ENCODE assay signal across 1 fruit fly cellular context in the genomic region with DNA sequence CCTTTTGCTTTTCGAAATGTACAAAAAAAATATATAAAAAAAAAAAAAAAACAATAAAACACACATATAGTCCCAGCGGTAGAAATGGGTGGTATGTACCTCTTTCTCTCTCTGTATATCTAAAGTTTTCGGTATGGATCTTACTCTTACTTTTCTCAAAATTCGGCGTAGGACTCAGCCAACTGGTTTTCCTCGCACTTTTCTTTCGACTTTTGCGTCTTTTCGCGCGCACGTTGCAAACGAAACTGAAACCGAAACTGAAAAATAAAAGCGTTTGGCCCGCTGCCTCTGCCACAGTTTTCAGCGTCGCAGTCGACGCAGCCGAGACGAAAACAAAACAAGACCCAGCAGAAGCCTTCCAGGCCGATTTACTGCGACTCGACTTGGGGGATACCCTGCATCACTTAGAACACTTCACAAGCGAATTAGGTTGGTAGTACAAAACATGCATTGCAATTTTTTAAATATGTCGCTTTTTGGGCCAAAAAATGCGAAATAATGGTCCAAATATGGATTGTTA.
TF ChIP-seq lines count a peak whose summit lies in the region.

Gene CG1572, minus strand, starts transcription at position 266 of the 520 bp plus-strand sequence.

TF ChIP-seq in whole organism, embryonic, 481 proteins besides CTCF, POLR2A, EP300 and RAD21 (continued from another document):
- no peak for TF ChIP-seq fru (optimal IDR thresholded peaks at IDR 0.05; lab: Kevin White, UChicago)
- TF ChIP-seq CG10209 (GFP tag; optimal IDR thresholded peaks at IDR 0.05; lab: Kevin White, UChicago) = no peak
- TF ChIP-seq sisA (GFP tag; IDR thresholded peaks at IDR 0.05; lab: Robert Waterston, UW) = no peak
- no peak for TF ChIP-seq bab2 (GFP tag; optimal IDR thresholded peaks at IDR 0.05; lab: Kevin White, UChicago)
- TF ChIP-seq CG6854 (GFP tag; optimal IDR thresholded peaks at IDR 0.05; lab: Kevin White, UChicago) = no peak
- TF ChIP-seq CG42726 (GFP tag; IDR thresholded peaks at IDR 0.05; lab: Robert Waterston, UW; ENCODE audit: partially characterized antibody) = peak; percentile 59; the same call in 1 of the 2 replicates
- no peak for TF ChIP-seq GATAe (GFP tag; conservative IDR thresholded peaks at IDR 0.05; lab: Robert Waterston, UW)
- peak; percentile 25; the same call in 1 of the 3 replicates for TF ChIP-seq ci (GFP tag; IDR thresholded peaks at IDR 0.05; lab: Robert Waterston, UW)
- TF ChIP-seq HLH3B (GFP tag; IDR thresholded peaks at IDR 0.05; lab: Robert Waterston, UW) = no peak
- no peak for TF ChIP-seq sima (GFP tag; optimal IDR thresholded peaks at IDR 0.05; lab: Kevin White, UChicago)
- TF ChIP-seq Gug (GFP tag; IDR thresholded peaks at IDR 0.05; lab: Robert Waterston, UW) = no peak
- TF ChIP-seq Ets97D (GFP tag; optimal IDR thresholded peaks at IDR 0.05; lab: Kevin White, UChicago) = no peak
- no peak for TF ChIP-seq CG7963 (GFP tag; IDR thresholded peaks at IDR 0.05; lab: Robert Waterston, UW; ENCODE audit: partially characterized antibody)
- TF ChIP-seq chif (GFP tag; optimal IDR thresholded peaks at IDR 0.05; lab: Kevin White, UChicago) = no peak
- no peak for TF ChIP-seq CG31388 (GFP tag; optimal IDR thresholded peaks at IDR 0.05; lab: Kevin White, UChicago)
- no peak for TF ChIP-seq CG12391 (tag; optimal IDR thresholded peaks at IDR 0.05; lab: Kevin White, UChicago)
- TF ChIP-seq CG30020 (tag; optimal IDR thresholded peaks at IDR 0.05; lab: Kevin White, UChicago) = no peak
- TF ChIP-seq ase (GFP tag; IDR thresholded peaks at IDR 0.05; lab: Robert Waterston, UW) = no peak
- TF ChIP-seq CG34224 (GFP tag; IDR thresholded peaks at IDR 0.05; lab: Robert Waterston, UW; ENCODE audit: partially characterized antibody) = peak; percentile 37; the same call in 1 of the 3 replicates
- TF ChIP-seq corto (GFP tag; optimal IDR thresholded peaks at IDR 0.05; lab: Kevin White, UChicago) = no peak
- no peak for TF ChIP-seq pfk (GFP tag; optimal IDR thresholded peaks at IDR 0.05; lab: Kevin White, UChicago)
- TF ChIP-seq Neu2 (GFP tag; optimal IDR thresholded peaks at IDR 0.05; lab: Kevin White, UChicago; ENCODE audit: borderline replicate concordance) = no peak
- no peak for TF ChIP-seq CG13296 (GFP tag; optimal IDR thresholded peaks at IDR 0.05; lab: Kevin White, UChicago)
- TF ChIP-seq Sox100B (GFP tag; optimal IDR thresholded peaks at IDR 0.05; lab: Kevin White, UChicago) = no peak
- TF ChIP-seq ttk (GFP tag; IDR thresholded peaks at IDR 0.05; lab: Robert Waterston, UW) = no peak
- peak; percentile 78 for TF ChIP-seq row (GFP tag; IDR thresholded peaks at IDR 0.05; lab: Robert Waterston, UW)
- TF ChIP-seq Ets65A (GFP tag; lab: Kevin White, UChicago) = peak; percentile 87
- no peak for TF ChIP-seq btn (GFP tag; optimal IDR thresholded peaks at IDR 0.05; lab: Kevin White, UChicago)
- no peak for TF ChIP-seq Taf1 (GFP tag; IDR thresholded peaks at IDR 0.05; lab: Robert Waterston, UW)
- TF ChIP-seq pnt (GFP tag; optimal IDR thresholded peaks at IDR 0.05; lab: Kevin White, UChicago) = no peak
- no peak for TF ChIP-seq CG18764 (GFP tag; optimal IDR thresholded peaks at IDR 0.05; lab: Kevin White, UChicago)
- no peak for TF ChIP-seq CG17361 (GFP tag; IDR thresholded peaks at IDR 0.05; lab: Robert Waterston, UW)
- TF ChIP-seq PHDP (tag; optimal IDR thresholded peaks at IDR 0.05; lab: Kevin White, UChicago) = no peak
- no peak for TF ChIP-seq CG12104 (GFP tag; optimal IDR thresholded peaks at IDR 0.05; lab: Kevin White, UChicago)
- TF ChIP-seq zfh2 (GFP tag; optimal IDR thresholded peaks at IDR 0.05; lab: Kevin White, UChicago) = no peak
- no peak for TF ChIP-seq B-H1 (GFP tag; IDR thresholded peaks at IDR 0.05; lab: Robert Waterston, UW)
- TF ChIP-seq ash1 (GFP tag; optimal IDR thresholded peaks at IDR 0.05; lab: Kevin White, UChicago) = no peak
- no peak for TF ChIP-seq CG9437 (GFP tag; optimal IDR thresholded peaks at IDR 0.05; lab: Kevin White, UChicago)
- TF ChIP-seq trh (GFP tag; optimal IDR thresholded peaks at IDR 0.05; lab: Kevin White, UChicago) = no peak
- TF ChIP-seq Opbp (GFP tag; IDR thresholded peaks at IDR 0.05; lab: Robert Waterston, UW; ENCODE audit: partially characterized antibody) = no peak
- TF ChIP-seq ranshi (GFP tag; IDR thresholded peaks at IDR 0.05; lab: Robert Waterston, UW) = peak; percentile 34; the same call in 1 of the 2 replicates
- no peak for TF ChIP-seq CG32772 (GFP tag; IDR thresholded peaks at IDR 0.05; lab: Robert Waterston, UW)
- no peak for TF ChIP-seq CG2116 (GFP tag; optimal IDR thresholded peaks at IDR 0.05; lab: Kevin White, UChicago)
- no peak for TF ChIP-seq Elba2 (GFP tag; optimal IDR thresholded peaks at IDR 0.05; lab: Kevin White, UChicago)
- TF ChIP-seq nmo (GFP tag; optimal IDR thresholded peaks at IDR 0.05; lab: Kevin White, UChicago) = no peak
- TF ChIP-seq dpn (GFP tag; optimal IDR thresholded peaks at IDR 0.05; lab: Kevin White, UChicago) = peak in 1 of 2 experiments; percentile 0
- no peak for TF ChIP-seq MTF-1 (GFP tag; optimal IDR thresholded peaks at IDR 0.05; lab: Kevin White, UChicago; ENCODE audit: borderline replicate concordance)
- no peak for TF ChIP-seq CG12744 (GFP tag; optimal IDR thresholded peaks at IDR 0.05; lab: Kevin White, UChicago)
- no peak for TF ChIP-seq CoRest (tag; optimal IDR thresholded peaks at IDR 0.05; lab: Kevin White, UChicago)
- TF ChIP-seq pan (optimal IDR thresholded peaks at IDR 0.05; lab: Kevin White, UChicago) = no peak
- no peak for TF ChIP-seq pan (GFP tag; optimal IDR thresholded peaks at IDR 0.05 in 1 of 2, IDR thresholded peaks at IDR 0.05 in 1 of 2)
- TF ChIP-seq CG18011 (GFP tag; optimal IDR thresholded peaks at IDR 0.05; lab: Kevin White, UChicago) = peak; percentile 0
- no peak for TF ChIP-seq cad (GFP tag; optimal IDR thresholded peaks at IDR 0.05; lab: Kevin White, UChicago)
- no peak for TF ChIP-seq Nf-YA (GFP tag; IDR thresholded peaks at IDR 0.05; lab: Robert Waterston, UW)
- TF ChIP-seq HHEX (GFP tag; optimal IDR thresholded peaks at IDR 0.05; lab: Kevin White, UChicago) = no peak
- no peak for TF ChIP-seq CG10979 (tag; optimal IDR thresholded peaks at IDR 0.05; lab: Kevin White, UChicago)
- no peak for TF ChIP-seq CG15073 (GFP tag; optimal IDR thresholded peaks at IDR 0.05; lab: Kevin White, UChicago)
- no peak for TF ChIP-seq sens-2 (GFP tag; IDR thresholded peaks at IDR 0.05; lab: Robert Waterston, UW)
- no peak for TF ChIP-seq CG6254 (GFP tag; optimal IDR thresholded peaks at IDR 0.05; lab: Kevin White, UChicago)
- TF ChIP-seq CG1832 (GFP tag; optimal IDR thresholded peaks at IDR 0.05; lab: Kevin White, UChicago) = no peak
- no peak for TF ChIP-seq CG7928 (GFP tag; optimal IDR thresholded peaks at IDR 0.05; lab: Kevin White, UChicago)
- TF ChIP-seq dm (GFP tag; optimal IDR thresholded peaks at IDR 0.05; lab: Kevin White, UChicago) = no peak
- peak; percentile 63 for TF ChIP-seq CG11696 (GFP tag; IDR thresholded peaks at IDR 0.05; lab: Robert Waterston, UW)
- TF ChIP-seq cato (GFP tag; optimal IDR thresholded peaks at IDR 0.05; lab: Kevin White, UChicago; ENCODE audit: borderline replicate concordance) = no peak
- no peak for TF ChIP-seq otp (GFP tag; IDR thresholded peaks at IDR 0.05; lab: Robert Waterston, UW)
- no peak for TF ChIP-seq wor (GFP tag; IDR thresholded peaks at IDR 0.05; lab: Robert Waterston, UW)
- TF ChIP-seq Jarid2 (GFP tag; optimal IDR thresholded peaks at IDR 0.05; lab: Kevin White, UChicago) = peak; percentile 57
- no peak for TF ChIP-seq ftz-f1 (GFP tag; optimal IDR thresholded peaks at IDR 0.05; lab: Kevin White, UChicago)
- TF ChIP-seq bbx (GFP tag; IDR thresholded peaks at IDR 0.05; lab: Robert Waterston, UW; ENCODE audit: partially characterized antibody) = no peak
- TF ChIP-seq dmrt11E (tag; optimal IDR thresholded peaks at IDR 0.05; lab: Kevin White, UChicago) = no peak
- TF ChIP-seq Vsx1 (GFP tag; optimal IDR thresholded peaks at IDR 0.05; lab: Kevin White, UChicago) = no peak
- no peak for TF ChIP-seq Chrac-16 (GFP tag; optimal IDR thresholded peaks at IDR 0.05; lab: Kevin White, UChicago)
- no peak for TF ChIP-seq mam (GFP tag; optimal IDR thresholded peaks at IDR 0.05; lab: Kevin White, UChicago)
- TF ChIP-seq sr (GFP tag; IDR thresholded peaks at IDR 0.05; lab: Robert Waterston, UW) = no peak; the same call in 2 of the 3 replicates
- TF ChIP-seq Sry-δ (GFP tag; optimal IDR thresholded peaks at IDR 0.05; lab: Kevin White, UChicago) = no peak
- TF ChIP-seq disco-r (GFP tag; optimal IDR thresholded peaks at IDR 0.05; lab: Kevin White, UChicago) = no peak
- TF ChIP-seq CG8478 (optimal IDR thresholded peaks at IDR 0.05; lab: Kevin White, UChicago) = no peak
- no peak for TF ChIP-seq CG8281 (tag; optimal IDR thresholded peaks at IDR 0.05; lab: Kevin White, UChicago)
- no peak for TF ChIP-seq Spps (tag; optimal IDR thresholded peaks at IDR 0.05; lab: Kevin White, UChicago)
- TF ChIP-seq cg (GFP tag; optimal IDR thresholded peaks at IDR 0.05; lab: Kevin White, UChicago) = no peak
- TF ChIP-seq CkIIα-i1 (GFP tag; IDR thresholded peaks at IDR 0.05; lab: Robert Waterston, UW) = no peak
- TF ChIP-seq nerfin-1 (tag; optimal IDR thresholded peaks at IDR 0.05; lab: Kevin White, UChicago) = no peak
- TF ChIP-seq H2.0 (GFP tag; IDR thresholded peaks at IDR 0.05; lab: Robert Waterston, UW) = no peak
- TF ChIP-seq CG6765 (GFP tag; optimal IDR thresholded peaks at IDR 0.05; lab: Kevin White, UChicago) = peak; percentile 26
- TF ChIP-seq pb (GFP tag; optimal IDR thresholded peaks at IDR 0.05; lab: Kevin White, UChicago) = no peak
- TF ChIP-seq CG6791 (GFP tag; IDR thresholded peaks at IDR 0.05; lab: Robert Waterston, UW; ENCODE audit: partially characterized antibody) = no peak
- peak; percentile 8; the same call in 1 of the 2 replicates for TF ChIP-seq CG13287 (GFP tag; IDR thresholded peaks at IDR 0.05; lab: Robert Waterston, UW; ENCODE audit: partially characterized antibody)
- no peak for TF ChIP-seq fd3F (GFP tag; optimal IDR thresholded peaks at IDR 0.05; lab: Kevin White, UChicago)
- TF ChIP-seq kah (GFP tag; optimal IDR thresholded peaks at IDR 0.05; lab: Kevin White, UChicago) = no peak
- TF ChIP-seq her (GFP tag; optimal IDR thresholded peaks at IDR 0.05; lab: Kevin White, UChicago) = peak; percentile 35
TF ChIP-seq in whole organism, embryonic: peak in this region for 53.
